Worm (Caenorhabditis elegans): ENCODE results near the gene irld-17.

DNA sequence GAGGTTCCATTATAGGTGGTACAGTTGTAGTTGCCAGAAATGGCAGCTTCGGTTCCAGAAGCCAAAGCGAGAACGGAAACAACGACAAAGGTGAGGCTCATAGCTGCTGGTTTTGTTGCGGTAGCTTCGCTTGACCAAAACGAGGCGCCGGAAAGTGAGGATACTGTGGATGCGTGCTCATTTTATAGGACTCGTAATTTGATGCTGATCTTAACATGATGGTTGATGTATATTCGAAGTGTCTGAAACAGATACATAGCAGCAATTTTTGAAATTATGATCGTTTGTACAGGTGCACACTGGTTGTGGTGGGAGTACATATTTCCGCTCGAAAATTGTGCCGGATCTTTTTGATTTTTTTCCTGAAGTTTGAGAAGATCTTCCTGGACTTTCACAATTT lies 669 bp upstream of the irld-17 start, which contains the start of gene Y46H3D.8:
- TF ChIP-seq ama-1 (optimal IDR thresholded peaks at IDR 0.05) = no peak
- TF ChIP-seq tbx-2 (tag; optimal IDR thresholded peaks at IDR 0.05) = no peak
- no peak for TF ChIP-seq lin-15B (tag; optimal IDR thresholded peaks at IDR 0.05)
- no peak for TF ChIP-seq pha-4 (tag; optimal IDR thresholded peaks at IDR 0.05)
- TF ChIP-seq zag-1 (tag; optimal IDR thresholded peaks at IDR 0.05) = no peak
- TF ChIP-seq nhr-12 (tag; optimal IDR thresholded peaks at IDR 0.05) = no peak
- TF ChIP-seq egl-27 (tag; optimal IDR thresholded peaks at IDR 0.05) = no peak
- TF ChIP-seq nhr-237 (tag; optimal IDR thresholded peaks at IDR 0.05) = no peak
- no peak for TF ChIP-seq egl-5 (tag; optimal IDR thresholded peaks at IDR 0.05)
- no peak for TF ChIP-seq elt-3 (tag; optimal IDR thresholded peaks at IDR 0.05)
- TF ChIP-seq daf-12 (tag; optimal IDR thresholded peaks at IDR 0.05) = no peak
